Worm (Caenorhabditis elegans) whole organism, L1 larva: Measurements from ENCODE around the gene lgc-45.

ENCODE experiments used
- C16A3.4 ChIP-seq: fragments of 150-350 bp; optimal IDR thresholded peaks from 2 replicates; lab custom pipeline; 2014; ENCODE audit warnings: missing biosample characterization, missing genetic modification characterization
- alr-1 ChIP-seq: fragments of 200-800 bp; sonication (Bioruptor generic); optimal IDR thresholded peaks from 2 replicates; lab custom pipeline; 2018; ENCODE audit warnings: borderline replicate concordance, mild to moderate bottlenecking, missing genetic modification characterization, missing compliant biosample characterization
- ama-1 ChIP-seq: fragments of 150-350 bp; optimal IDR thresholded peaks from 2 replicates; lab custom pipeline; 2014
- ceh-63 ChIP-seq: fragments of 200-800 bp; sonication (Bioruptor generic); optimal IDR thresholded peaks from 2 replicates; lab custom pipeline; 2018; ENCODE audit warnings: mild to moderate bottlenecking, missing genetic modification characterization, missing compliant biosample characterization
- ceh-8 ChIP-seq: fragments of 200-800 bp; sonication (Bioruptor generic); optimal IDR thresholded peaks from 2 replicates; lab custom pipeline; 2018; ENCODE audit warnings: mild to moderate bottlenecking, missing genetic modification characterization, moderate library complexity, missing compliant biosample characterization
- ceh-88 ChIP-seq: fragments of 200-800 bp; sonication (Bioruptor generic); IDR thresholded peaks from 2 replicates; pipeline ENCODE4 v1.3.6; 2022; ENCODE audit warnings: missing genetic modification characterization, missing compliant biosample characterization
- dpl-1 ChIP-seq, 3 experiments: fragments of 150-350 bp in 2 of 3; sonication (generic microtip) in 1 of 3; optimal IDR thresholded peaks; 2 replicates each; lab custom pipeline; 2014 to 2017; ENCODE audit warnings: missing biosample characterization in 3 of 3, missing genetic modification characterization in 3 of 3, missing genetic modification reagents in 3 of 3
- dsc-1 ChIP-seq: sonication (generic microtip); optimal IDR thresholded peaks from 2 replicates; lab custom pipeline; 2016; ENCODE audit warnings: mild to moderate bottlenecking, missing genetic modification characterization, missing compliant biosample characterization
- egl-27 ChIP-seq, 2 experiments: fragments of 150-350 bp in 1 of 2; sonication (generic microtip); optimal IDR thresholded peaks; 3 replicates each; lab custom pipeline; 2017 to 2018; ENCODE audit warnings: missing biosample characterization in 2 of 2, missing genetic modification characterization in 2 of 2, missing genetic modification reagents in 2 of 2
- fkh-4 ChIP-seq: sonication (generic microtip); optimal IDR thresholded peaks from 2 replicates; lab custom pipeline; 2016; ENCODE audit warnings: missing compliant biosample characterization, missing genetic modification characterization, borderline replicate concordance
- fkh-8 ChIP-seq: sonication (generic microtip); optimal IDR thresholded peaks from 2 replicates; lab custom pipeline; 2016; ENCODE audit warnings: mild to moderate bottlenecking, missing genetic modification characterization, missing compliant biosample characterization
- fos-1 ChIP-seq: fragments of 150-350 bp; optimal IDR thresholded peaks from 2 replicates; lab custom pipeline; 2014; ENCODE audit warnings: missing biosample characterization, missing genetic modification characterization
- hlh-17 ChIP-seq: fragments of 200-800 bp; sonication (Bioruptor generic); optimal IDR thresholded peaks from 2 replicates; lab custom pipeline; 2018; ENCODE audit warnings: missing genetic modification characterization, mild to moderate bottlenecking, missing compliant biosample characterization, moderate library complexity, borderline replicate concordance
- hlh-4 ChIP-seq: sonication (generic microtip); optimal IDR thresholded peaks from 2 replicates; lab custom pipeline; 2016; ENCODE audit warnings: mild to moderate bottlenecking, missing genetic modification characterization, missing compliant biosample characterization
- hpl-2 ChIP-seq: fragments of 150-350 bp; optimal IDR thresholded peaks from 2 replicates; lab custom pipeline; 2014; ENCODE audit warnings: missing biosample characterization, missing genetic modification reagents, missing genetic modification characterization
- irx-1 ChIP-seq: sonication (generic microtip); optimal IDR thresholded peaks from 2 replicates; lab custom pipeline; 2016; ENCODE audit warnings: missing genetic modification characterization, missing compliant biosample characterization
- lin-14 ChIP-seq: fragments of 200-800 bp; sonication (Bioruptor generic); optimal IDR thresholded peaks from 2 replicates; lab custom pipeline; 2018; ENCODE audit warnings: mild to moderate bottlenecking, missing genetic modification characterization, moderate library complexity, missing compliant biosample characterization
- lin-15B ChIP-seq: fragments of 150-350 bp; sonication (generic microtip); optimal IDR thresholded peaks from 3 replicates; lab custom pipeline; 2014; ENCODE audit warnings: missing biosample characterization, missing genetic modification characterization
- lir-3 ChIP-seq: sonication (generic microtip); optimal IDR thresholded peaks from 2 replicates; lab custom pipeline; 2016; ENCODE audit warnings: mild to moderate bottlenecking, missing genetic modification characterization, moderate library complexity, missing compliant biosample characterization; ENCODE audit not compliant: poor library complexity
- lsy-2 ChIP-seq, 2 experiments: fragments of 150-350 bp; optimal IDR thresholded peaks; 2 replicates each; lab custom pipeline; 2014; ENCODE audit warnings: missing biosample characterization in 2 of 2, missing genetic modification characterization in 2 of 2
- mdl-1 ChIP-seq, 2 experiments: fragments of 150-350 bp; optimal IDR thresholded peaks; 2 replicates each; lab custom pipeline; 2014 to 2017; ENCODE audit warnings: missing biosample characterization in 2 of 2, missing genetic modification characterization in 2 of 2, inconsistent platforms in 1 of 2
- nhr-12 ChIP-seq: sonication (generic microtip); optimal IDR thresholded peaks from 2 replicates; lab custom pipeline; 2017; ENCODE audit warnings: missing biosample characterization, missing genetic modification characterization
- nhr-20 ChIP-seq: sonication (generic microtip); optimal IDR thresholded peaks from 2 replicates; lab custom pipeline; 2016; ENCODE audit warnings: mild to moderate bottlenecking, missing genetic modification characterization, missing compliant biosample characterization
- nhr-47 ChIP-seq: sonication (generic microtip); optimal IDR thresholded peaks from 2 replicates; lab custom pipeline; 2016; ENCODE audit warnings: mild to moderate bottlenecking, missing genetic modification characterization, moderate library complexity, missing compliant biosample characterization
- nhr-76 ChIP-seq: sonication (generic microtip); optimal IDR thresholded peaks from 2 replicates; lab custom pipeline; 2017; ENCODE audit warnings: missing biosample characterization, missing genetic modification characterization
- nhr-85 ChIP-seq: sonication (generic microtip); peaks from one replicate; lab custom pipeline; 2016; ENCODE audit warnings: missing genetic modification characterization, inconsistent platforms, missing compliant biosample characterization
- nhr-90 ChIP-seq: sonication (generic microtip); optimal IDR thresholded peaks from 2 replicates; lab custom pipeline; 2016; ENCODE audit warnings: mild to moderate bottlenecking, missing genetic modification characterization, missing compliant biosample characterization; ENCODE audit not compliant: poor library complexity
- pqm-1 ChIP-seq: sonication (generic microtip); optimal IDR thresholded peaks from 3 replicates; lab custom pipeline; 2017; ENCODE audit warnings: missing biosample characterization, missing genetic modification characterization
- skn-1 ChIP-seq: fragments of 150-350 bp; optimal IDR thresholded peaks from 2 replicates; lab custom pipeline; 2014; ENCODE audit warnings: missing biosample characterization, missing genetic modification characterization
- snu-23 ChIP-seq: sonication (generic microtip); optimal IDR thresholded peaks from 2 replicates; lab custom pipeline; 2016; ENCODE audit warnings: missing genetic modification characterization, missing compliant biosample characterization
- sox-4 ChIP-seq: sonication (generic microtip); optimal IDR thresholded peaks from 2 replicates; lab custom pipeline; 2016; ENCODE audit warnings: missing genetic modification characterization, missing compliant biosample characterization
- sptf-1 ChIP-seq: fragments of 150-350 bp; optimal IDR thresholded peaks from 2 replicates; lab custom pipeline; 2014; ENCODE audit warnings: missing biosample characterization, missing genetic modification characterization
- sup-37 ChIP-seq: fragments of 200-800 bp; sonication (Bioruptor generic); optimal IDR thresholded peaks from 2 replicates; lab custom pipeline; 2018; ENCODE audit warnings: mild to moderate bottlenecking, missing genetic modification characterization, missing compliant biosample characterization
- tlp-1 ChIP-seq: fragments of 150-350 bp; optimal IDR thresholded peaks from 2 replicates; lab custom pipeline; 2014; ENCODE audit warnings: missing biosample characterization, missing genetic modification characterization
- unc-130 ChIP-seq: fragments of 150-350 bp; optimal IDR thresholded peaks from 2 replicates; lab custom pipeline; 2017; ENCODE audit warnings: missing biosample characterization, missing genetic modification characterization, inconsistent platforms
- unc-30 ChIP-seq: sonication (generic microtip); optimal IDR thresholded peaks from 2 replicates; lab custom pipeline; 2017; ENCODE audit warnings: missing biosample characterization, missing genetic modification characterization
- unc-86 ChIP-seq: sonication (generic microtip); optimal IDR thresholded peaks from 2 replicates; lab custom pipeline; 2016; ENCODE audit warnings: missing genetic modification characterization, missing compliant biosample characterization
- unc-98 ChIP-seq: fragments of 200-800 bp; sonication (Bioruptor generic); IDR thresholded peaks from 2 replicates; pipeline ENCODE4 v1.3.6; 2022; ENCODE audit warnings: missing genetic modification characterization, missing compliant biosample characterization
- xbp-1 ChIP-seq: sonication (generic microtip); optimal IDR thresholded peaks from 2 replicates; lab custom pipeline; 2016; ENCODE audit warnings: missing genetic modification characterization, missing compliant biosample characterization
- zag-1 ChIP-seq: fragments of 150-350 bp; optimal IDR thresholded peaks from 2 replicates; lab custom pipeline; 2014; ENCODE audit warnings: missing biosample characterization, missing genetic modification characterization
- zip-4 ChIP-seq: fragments of 200-800 bp; sonication (Bioruptor generic); optimal IDR thresholded peaks from 2 replicates; lab custom pipeline; 2018; ENCODE audit warnings: mild to moderate bottlenecking, missing genetic modification characterization, moderate library complexity, missing compliant biosample characterization
- ztf-11 ChIP-seq, 2 experiments: sonication (generic microtip); optimal IDR thresholded peaks; 2 replicates each; lab custom pipeline; 2016 to 2017; ENCODE audit warnings: missing genetic modification characterization in 2 of 2, missing biosample characterization in 1 of 2, missing compliant biosample characterization in 1 of 2
- ztf-4 ChIP-seq: fragments of 150-350 bp; optimal IDR thresholded peaks from 2 replicates; lab custom pipeline; 2014; ENCODE audit warnings: missing biosample characterization, missing genetic modification characterization

lgc-45 gene

ce11 chrII:3557417-3557816, at the start of gene lgc-45:
Gene lgc-45, plus strand, starts transcription at chrII:3557472.
- TF ChIP-seq nhr-47 (tag; lab: Kevin White, UChicago) (no peak), zip-4 (GFP tag; lab: Kevin White, UChicago) (no peak), ceh-88 (GFP tag; lab: Robert Waterston, UW) (no peak), tlp-1 (no peak), unc-130 (tag; lab: Kevin White, UChicago) (no peak), lsy-2 (tag; optimal IDR thresholded peaks at IDR 0.05; lab: Kevin White, UChicago) (no peak), pqm-1 (no peak), ztf-11 (tag; optimal IDR thresholded peaks at IDR 0.05; lab: Kevin White, UChicago) (no peak), nhr-90 (tag; lab: Kevin White, UChicago) (no peak), irx-1 (tag; lab: Kevin White, UChicago) (no peak), xbp-1 (tag; lab: Kevin White, UChicago) (no peak)
- TF ChIP-seq, all 84 proteins: peak for 0

ce11 chrII:3512240-3512639, 45.0 kb upstream of the lgc-45 start, which contains the start of gene Y49F6B.19:
Gene Y49F6B.19, minus strand, starts transcription at chrII:3512340.
- TF ChIP-seq fkh-4 (tag; lab: Kevin White, UChicago) (no peak), unc-98 (GFP tag; lab: Robert Waterston, UW) (no peak), lin-15B (tag; lab: Kevin White, UChicago) (no peak), fkh-8 (no peak), ceh-63 (GFP tag; lab: Kevin White, UChicago) (no peak), nhr-12 (tag; lab: Kevin White, UChicago) (no peak), lir-3 (tag; lab: Kevin White, UChicago) (no peak), skn-1 (no peak), hlh-17 (GFP tag; lab: Kevin White, UChicago) (no peak), nhr-76 (tag; lab: Kevin White, UChicago) (no peak)

- TF ChIP-seq ama-1 (no peak), hlh-4 (peak; percentile 55)
- TF ChIP-seq, all 84 proteins: peak for 1
Measured at ce11 chrII:3514631-3515030, 42.6 kb upstream of the lgc-45 start, which contains the start of gene srz-5. Gene srz-5, minus strand, starts transcription at chrII:3514731.

- no peak for TF ChIP-seq nhr-85
- no peak for TF ChIP-seq C16A3.4 (tag; lab: Kevin White, UChicago)
- no peak for TF ChIP-seq fos-1 (tag; lab: Kevin White, UChicago)
- no peak for TF ChIP-seq mdl-1 (tag; optimal IDR thresholded peaks at IDR 0.05; lab: Kevin White, UChicago)
- TF ChIP-seq alr-1 (tag; lab: Kevin White, UChicago), result no peak
- TF ChIP-seq unc-30, result no peak
- TF ChIP-seq unc-86 (tag; lab: Kevin White, UChicago), result no peak
Measured at ce11 chrII:3515384-3516053, 41.8 kb upstream of the lgc-45 start, which contains the start of the genes Y49F6B.14 and clec-125. Gene Y49F6B.14, minus strand, starts transcription at chrII:3515484. Gene clec-125, plus strand, starts transcription at chrII:3516003.

- TF ChIP-seq hlh-17 (GFP tag; lab: Kevin White, UChicago) (no peak), ztf-11 (tag; optimal IDR thresholded peaks at IDR 0.05; lab: Kevin White, UChicago) (no peak), dpl-1 (GFP tag; optimal IDR thresholded peaks at IDR 0.05; lab: Kevin White, UChicago) (no peak), sup-37 (GFP tag; lab: Kevin White, UChicago) (no peak), egl-27 (tag; optimal IDR thresholded peaks at IDR 0.05; lab: Kevin White, UChicago) (no peak), snu-23 (GFP tag; lab: Kevin White, UChicago) (no peak), dsc-1 (tag; lab: Kevin White, UChicago) (no peak), unc-130 (tag; lab: Kevin White, UChicago) (no peak), fos-1 (tag; lab: Kevin White, UChicago) (no peak), zag-1 (tag; lab: Kevin White, UChicago) (no peak), lin-14 (GFP tag; lab: Kevin White, UChicago) (no peak), sptf-1 (tag; lab: Kevin White, UChicago) (no peak), nhr-20 (tag; lab: Kevin White, UChicago) (no peak), ztf-4 (tag; lab: Kevin White, UChicago) (no peak), ceh-8 (GFP tag; lab: Kevin White, UChicago) (no peak), sox-4 (tag; lab: Kevin White, UChicago) (no peak), hpl-2 (no peak)
Measured at ce11 chrII:3516175-3516574, 41.1 kb upstream of the lgc-45 start.
